Fruit fly (Drosophila melanogaster): Measurements from ENCODE around the gene CG9641.

DNA sequence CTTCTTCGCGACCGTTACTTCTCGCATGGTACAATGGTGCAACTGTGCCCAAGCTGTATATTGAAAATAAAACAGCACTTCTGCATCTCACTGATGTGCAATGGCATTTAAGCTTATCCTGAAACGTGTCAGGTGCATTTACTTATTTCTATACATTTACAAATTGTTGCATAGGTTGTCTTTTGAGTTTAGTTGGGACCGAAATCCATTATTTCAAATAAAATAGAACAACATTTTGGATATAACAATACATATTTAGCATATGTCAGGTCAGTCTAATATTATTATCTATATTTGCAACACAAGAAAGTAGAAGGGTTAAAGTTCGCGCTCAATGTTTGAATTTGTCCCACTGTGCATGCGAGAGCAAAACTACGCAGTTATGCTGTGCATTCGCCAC is 20.3 kb downstream of the CG9641 start:
- TF ChIP-seq dysf (GFP tag; IDR thresholded peaks at IDR 0.05) (no peak), MBD-R2 (GFP tag; IDR thresholded peaks at IDR 0.05) (no peak), CG12299 (tag; optimal IDR thresholded peaks at IDR 0.05) (no peak), Scr (GFP tag; IDR thresholded peaks at IDR 0.05; ENCODE audit: partially characterized antibody) (no peak), CG14710 (tag; optimal IDR thresholded peaks at IDR 0.05) (no peak), Drgx (GFP tag; IDR thresholded peaks at IDR 0.05) (0 out of 2 replicates have a peak, but pooled peaks have one; percentile 11), psq (GFP tag; optimal IDR thresholded peaks at IDR 0.05) (no peak), Meics (GFP tag; optimal IDR thresholded peaks at IDR 0.05) (no peak), gcm2 (GFP tag; optimal IDR thresholded peaks at IDR 0.05) (no peak)

Data from whole organism, embryonic.